Fruit fly (Drosophila melanogaster): Measurements from ENCODE around the gene atms.
A peak's percentile ranks its signal among the peaks of the same experiment; 100 is the strongest.

atms gene

dm6 chr3R:4813172-4813716, 63.4 kb downstream of the atms start (continued):
- TF ChIP-seq CG33557 (GFP tag; optimal IDR thresholded peaks at IDR 0.05): peak; percentile 90
- TF ChIP-seq lbe (GFP tag; optimal IDR thresholded peaks at IDR 0.05): peak; percentile 45
- peak; percentile 54 for TF ChIP-seq ranshi (GFP tag; IDR thresholded peaks at IDR 0.05)
- TF ChIP-seq Ets97D (GFP tag; optimal IDR thresholded peaks at IDR 0.05): peak; percentile 80
- no peak for TF ChIP-seq Oli (tag; optimal IDR thresholded peaks at IDR 0.05)
- TF ChIP-seq disco-r (GFP tag; optimal IDR thresholded peaks at IDR 0.05): no peak
- no peak for TF ChIP-seq danr (GFP tag; IDR thresholded peaks at IDR 0.05)
- TF ChIP-seq hkb (optimal IDR thresholded peaks at IDR 0.05): no peak
- TF ChIP-seq hkb (GFP tag; IDR thresholded peaks at IDR 0.05): peak; percentile 33; the same call in 1 of the 2 replicates
- TF ChIP-seq nerfin-1 (tag; optimal IDR thresholded peaks at IDR 0.05): peak; percentile 84
- TF ChIP-seq bigmax (GFP tag; optimal IDR thresholded peaks at IDR 0.05): no peak
- peak; percentile 5 for TF ChIP-seq Bteb2 (GFP tag; optimal IDR thresholded peaks at IDR 0.05)
- TF ChIP-seq Meics (GFP tag; optimal IDR thresholded peaks at IDR 0.05): peak; percentile 49
- no peak for TF ChIP-seq jing (GFP tag; optimal IDR thresholded peaks at IDR 0.05)
- peak; percentile 68 for TF ChIP-seq Nf-YB (GFP tag; optimal IDR thresholded peaks at IDR 0.05)
- TF ChIP-seq fd3F (GFP tag; optimal IDR thresholded peaks at IDR 0.05): peak; percentile 44
- TF ChIP-seq Chrac-16 (GFP tag; optimal IDR thresholded peaks at IDR 0.05): peak; percentile 19
- TF ChIP-seq sna (GFP tag; IDR thresholded peaks at IDR 0.05; ENCODE audit: partially characterized antibody): no peak; the same call in 1 of the 2 replicates
- TF ChIP-seq CG3065 (GFP tag; optimal IDR thresholded peaks at IDR 0.05): peak; percentile 4
- peak; percentile 52 for TF ChIP-seq Side (GFP tag; optimal IDR thresholded peaks at IDR 0.05)
- peak; percentile 12 for TF ChIP-seq HLH54F (GFP tag; optimal IDR thresholded peaks at IDR 0.05)
- peak; percentile 87 for TF ChIP-seq wek (GFP tag; optimal IDR thresholded peaks at IDR 0.05)
- no peak for TF ChIP-seq CG4730 (GFP tag; IDR thresholded peaks at IDR 0.05)
- peak; percentile 47; the same call in 1 of the 2 replicates for TF ChIP-seq CG14014 (GFP tag; IDR thresholded peaks at IDR 0.05)
- peak; percentile 36; the same call in 1 of the 2 replicates for TF ChIP-seq CG4404 (GFP tag; IDR thresholded peaks at IDR 0.05)
- peak; percentile 79 for TF ChIP-seq chm (GFP tag; IDR thresholded peaks at IDR 0.05)
- peak; percentile 77 for TF ChIP-seq YL-1 (GFP tag; optimal IDR thresholded peaks at IDR 0.05)
- TF ChIP-seq CG17612 (GFP tag; IDR thresholded peaks at IDR 0.05): no peak
- TF ChIP-seq CG13123 (GFP tag; optimal IDR thresholded peaks at IDR 0.05): peak; percentile 61
- peak; percentile 65 for TF ChIP-seq CG12236 (GFP tag; optimal IDR thresholded peaks at IDR 0.05)
- peak; percentile 82 for TF ChIP-seq CG15479 (GFP tag; optimal IDR thresholded peaks at IDR 0.05)
- no peak for TF ChIP-seq ham (GFP tag; IDR thresholded peaks at IDR 0.05)
- peak; percentile 81 for TF ChIP-seq slbo (GFP tag; IDR thresholded peaks at IDR 0.05)
- TF ChIP-seq D19A (tag; optimal IDR thresholded peaks at IDR 0.05): peak; percentile 43
- peak; percentile 86 for TF ChIP-seq CG13296 (GFP tag; optimal IDR thresholded peaks at IDR 0.05)
- TF ChIP-seq odd (GFP tag; optimal IDR thresholded peaks at IDR 0.05): peak; percentile 81
- TF ChIP-seq Hr39 (optimal IDR thresholded peaks at IDR 0.05): no peak
- TF ChIP-seq lmd (GFP tag; IDR thresholded peaks at IDR 0.05): peak; percentile 53
- peak; percentile 1 for TF ChIP-seq Xbp1 (GFP tag; optimal IDR thresholded peaks at IDR 0.05)
- peak; percentile 32; the same call in 1 of the 2 replicates for TF ChIP-seq CG2129 (GFP tag; IDR thresholded peaks at IDR 0.05; ENCODE audit: partially characterized antibody)
- TF ChIP-seq trh (GFP tag; optimal IDR thresholded peaks at IDR 0.05): no peak
- TF ChIP-seq CG34422 (GFP tag; IDR thresholded peaks at IDR 0.05): peak; percentile 79
- TF ChIP-seq Fer1 (GFP tag; optimal IDR thresholded peaks at IDR 0.05): peak; percentile 78
- TF ChIP-seq CG5245 (GFP tag; optimal IDR thresholded peaks at IDR 0.05): peak; percentile 7
- TF ChIP-seq CG1024 (GFP tag; IDR thresholded peaks at IDR 0.05): peak; percentile 94
- no peak for TF ChIP-seq CG4282 (GFP tag; optimal IDR thresholded peaks at IDR 0.05)
- TF ChIP-seq Vsx1 (GFP tag; optimal IDR thresholded peaks at IDR 0.05): peak; percentile 65
- TF ChIP-seq nerfin-2 (GFP tag; IDR thresholded peaks at IDR 0.05; ENCODE audit: partially characterized antibody): peak; percentile 41; the same call in 1 of the 2 replicates
- peak; percentile 51; the same call in 1 of the 2 replicates for TF ChIP-seq GATAe (GFP tag; conservative IDR thresholded peaks at IDR 0.05)
- TF ChIP-seq trem (tag; optimal IDR thresholded peaks at IDR 0.05): peak; percentile 46
- no peak for TF ChIP-seq CkIIα-i1 (GFP tag; IDR thresholded peaks at IDR 0.05)
